Worm (Caenorhabditis elegans): ENCODE measurements around the gene C45B11.2.

DNA sequence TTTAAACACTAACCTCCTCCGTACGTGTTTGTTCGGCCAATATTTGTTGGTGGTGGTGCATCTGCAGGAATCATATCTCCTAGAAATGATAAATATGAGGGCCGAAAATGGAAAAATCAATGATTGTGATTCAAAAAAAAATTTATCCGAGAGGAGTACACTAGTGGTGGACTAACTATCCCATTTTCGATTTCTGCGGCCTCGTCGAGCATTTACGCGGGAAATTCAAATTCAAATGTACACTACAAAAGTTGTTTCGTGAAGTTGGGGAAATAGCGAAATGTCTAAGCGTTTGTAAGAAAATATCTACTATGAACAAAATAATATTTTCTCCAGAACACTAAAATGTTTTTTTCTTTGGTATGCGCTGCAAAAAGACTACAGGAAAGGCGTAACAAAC lies 13.2 kb upstream of the C45B11.2 start:
- TF ChIP-seq ama-1 (optimal IDR thresholded peaks at IDR 0.05) (no peak), hnd-1 (tag; optimal IDR thresholded peaks at IDR 0.05) (peak; percentile 13), scrt-1 (GFP tag; IDR thresholded peaks at IDR 0.05) (no peak), ceh-13 (GFP tag; optimal IDR thresholded peaks at IDR 0.05) (no peak), B0310.2 (tag; optimal IDR thresholded peaks at IDR 0.05) (no peak), ceh-36 (tag; optimal IDR thresholded peaks at IDR 0.05) (no peak), tra-4 (tag; optimal IDR thresholded peaks at IDR 0.05) (no peak)

Data from whole organism, early embryonic.